Worm (Caenorhabditis elegans) whole organism, young adult: ENCODE data around the gene glb-3.

ENCODE experiments used
- T26A5.8 ChIP-seq: sonication (generic microtip); optimal IDR thresholded peaks from 2 replicates; lab custom pipeline; 2016; ENCODE audit warnings: missing genetic modification characterization, missing compliant biosample characterization
- ama-1 ChIP-seq, 3 experiments: fragments of 150-350 bp in 1 of 3; sonication (generic microtip) in 2 of 3; optimal IDR thresholded peaks; 2 replicates each; lab custom pipeline; 2014 to 2018; ENCODE audit warnings: missing biosample characterization in 2 of 3, missing genetic modification characterization in 2 of 3, missing genetic modification reagents in 2 of 3
- ceh-58 ChIP-seq: fragments of 200-800 bp; sonication (Bioruptor generic); IDR thresholded peaks from 2 replicates; pipeline ENCODE4 v1.3.6; 2022; ENCODE audit warnings: missing genetic modification characterization, missing compliant biosample characterization
- chd-7 ChIP-seq: sonication (generic microtip); optimal IDR thresholded peaks from 2 replicates; lab custom pipeline; 2016; ENCODE audit warnings: mild to moderate bottlenecking, missing genetic modification characterization, moderate library complexity, missing compliant biosample characterization
- dpl-1 ChIP-seq: fragments of 150-350 bp; optimal IDR thresholded peaks from 2 replicates; lab custom pipeline; 2014; ENCODE audit warnings: missing biosample characterization, missing genetic modification reagents, missing genetic modification characterization
- efl-1 ChIP-seq: fragments of 150-350 bp; optimal IDR thresholded peaks from 2 replicates; lab custom pipeline; 2014; ENCODE audit warnings: missing biosample characterization, missing genetic modification reagents, missing genetic modification characterization
- ekl-4 ChIP-seq: fragments of 200-800 bp; sonication (Bioruptor generic); IDR thresholded peaks from 2 replicates; pipeline ENCODE4 v1.3.6; 2022; ENCODE audit warnings: missing genetic modification reagents, missing genetic modification characterization, missing compliant biosample characterization
- lir-1 ChIP-seq: fragments of 200-800 bp; sonication (Bioruptor generic); conservative IDR thresholded peaks from 2 replicates; pipeline ENCODE4 v1.3.6; 2022; ENCODE audit warnings: missing genetic modification reagents, missing genetic modification characterization, missing compliant biosample characterization
- mes-4 ChIP-seq: sonication (generic microtip); optimal IDR thresholded peaks from 2 replicates; lab custom pipeline; 2016; ENCODE audit warnings: missing genotype, missing genetic modification characterization, missing compliant biosample characterization
- nfya-2 ChIP-seq: fragments of 200-800 bp; sonication (Bioruptor generic); IDR thresholded peaks from 2 replicates; pipeline ENCODE4 v1.3.6; 2022; ENCODE audit warnings: missing genetic modification reagents, missing genetic modification characterization, missing compliant biosample characterization
- snpc-3.4 ChIP-seq: sonication (generic microtip); optimal IDR thresholded peaks from 2 replicates; lab custom pipeline; 2017; ENCODE audit warnings: missing genetic modification characterization, mild to moderate bottlenecking, missing compliant biosample characterization, antibody characterized with exemption, moderate library complexity, missing genotype, missing genetic modification reagents
- unc-130 ChIP-seq: sonication (generic microtip); optimal IDR thresholded peaks from 2 replicates; lab custom pipeline; 2016; ENCODE audit warnings: missing genetic modification reagents, missing genetic modification characterization, missing compliant biosample characterization

- no peak for TF ChIP-seq chd-7 (tag; lab: Kevin White, UChicago)
- TF ChIP-seq lir-1 (GFP tag; lab: Robert Waterston, UW), result no peak
- no peak for TF ChIP-seq efl-1 (GFP tag; lab: Kevin White, UChicago)
- no peak for TF ChIP-seq dpl-1
- TF ChIP-seq nfya-2, result no peak
- TF ChIP-seq mes-4 (tag; lab: Kevin White, UChicago), result no peak
- no peak for TF ChIP-seq unc-130
- TF ChIP-seq ekl-4 (GFP tag; lab: Robert Waterston, UW), result no peak
- no peak for TF ChIP-seq snpc-3.4 (tag; lab: Kevin White, UChicago)
- TF ChIP-seq T26A5.8 (tag; lab: Kevin White, UChicago), result no peak
- TF ChIP-seq ama-1 (optimal IDR thresholded peaks at IDR 0.05; lab: Kevin White, UChicago), result no peak
- no peak for TF ChIP-seq ama-1 (GFP tag; optimal IDR thresholded peaks at IDR 0.05; lab: Kevin White, UChicago)
- no peak for TF ChIP-seq ceh-58
Measured at ce11 chrV:11133516-11133915, 880 bp upstream of the glb-3 start.
